Worm (Caenorhabditis elegans) whole organism, young adult: ENCODE measurements around the gene lst-6.
A peak's percentile ranks its signal among the peaks of the same experiment; 100 is the strongest.

Source experiments
- ccch-3 ChIP-seq: fragments of 200-800 bp; sonication (Bioruptor generic); optimal IDR thresholded peaks from 2 replicates; lab custom pipeline; 2018; ENCODE audit warnings: mild to moderate bottlenecking, missing genetic modification characterization, missing compliant biosample characterization
- lin-35 ChIP-seq, 3 experiments: fragments of 150-350 bp in 2 of 3; sonication (generic microtip) in 1 of 3; optimal IDR thresholded peaks; 2 replicates each; lab custom pipeline; 2014 to 2018; ENCODE audit warnings: missing biosample characterization in 3 of 3, missing genetic modification characterization in 3 of 3, missing genetic modification reagents in 3 of 3
- nfyb-1 ChIP-seq: fragments of 200-800 bp; sonication (Bioruptor generic); IDR thresholded peaks from 2 replicates; pipeline ENCODE4 v1.3.6; 2022; ENCODE audit warnings: missing genetic modification reagents, missing genetic modification characterization, missing compliant biosample characterization
- pha-4 ChIP-seq: fragments of 150-350 bp; sonication (generic microtip); optimal IDR thresholded peaks from 2 replicates; lab custom pipeline; 2014; ENCODE audit warnings: missing biosample characterization, missing genetic modification reagents, missing genetic modification characterization

ce11 chrII:6968191-6968675 is 54.1 kb downstream of the lst-6 start:
- peak; percentile 93 for TF ChIP-seq nfyb-1 (GFP tag; lab: Robert Waterston, UW)
- TF ChIP-seq lin-35 (GFP tag; optimal IDR thresholded peaks at IDR 0.05; lab: Kevin White, UChicago) = peak in 1 of 3 experiments; percentile 44
- TF ChIP-seq pha-4 = no peak
- no peak for TF ChIP-seq ccch-3 (GFP tag; lab: Kevin White, UChicago)
